Fruit fly (Drosophila melanogaster) whole organism, embryonic: ENCODE results near the gene Caper.
A peak's percentile ranks its signal among the peaks of the same experiment; 100 is the strongest.

Source experiments
- B-H2 ChIP-seq: fragments of 200-800 bp; sonication (Bioruptor generic); optimal IDR thresholded peaks from 2 replicates; lab custom pipeline; 2018; ENCODE audit warnings: missing biosample characterization, mild to moderate bottlenecking, missing genetic modification characterization
- Blimp-1 ChIP-seq: fragments of 200-800 bp; sonication (Bioruptor generic); optimal IDR thresholded peaks from 3 replicates; lab custom pipeline; 2018; ENCODE audit warnings: missing biosample characterization, missing genetic modification characterization, mild to moderate bottlenecking, moderate library complexity, missing genetic modification reagents
- BtbVII ChIP-seq: fragments of 200-800 bp; sonication (Bioruptor generic); optimal IDR thresholded peaks from 3 replicates; lab custom pipeline; 2017; ENCODE audit warnings: missing biosample characterization, mild to moderate bottlenecking, missing genetic modification characterization
- CG10267 ChIP-seq: fragments of 200-800 bp; sonication (Bioruptor generic); optimal IDR thresholded peaks from 2 replicates; lab custom pipeline; 2018; ENCODE audit warnings: missing biosample characterization, mild to moderate bottlenecking, missing genetic modification characterization, moderate library complexity
- CG10543 ChIP-seq: fragments of 200-800 bp; sonication (Bioruptor generic); optimal IDR thresholded peaks from 3 replicates; lab custom pipeline; 2017; ENCODE audit warnings: missing biosample characterization, mild to moderate bottlenecking, missing genetic modification characterization, moderate library complexity
- CG10565 ChIP-seq: fragments of 200-800 bp; sonication (Bioruptor generic); optimal IDR thresholded peaks from 3 replicates; lab custom pipeline; 2016; ENCODE audit warnings: missing biosample characterization, mild to moderate bottlenecking, missing genetic modification characterization
- CG10654 ChIP-seq: fragments of 200-800 bp; sonication (Bioruptor generic); optimal IDR thresholded peaks from 2 replicates; lab custom pipeline; 2016; ENCODE audit warnings: missing biosample characterization, missing genetic modification characterization
- CG11093 ChIP-seq: fragments of 200-800 bp; sonication (Bioruptor generic); IDR thresholded peaks from 3 replicates; pipeline ENCODE4 v1.3.6; 2022; ENCODE audit warnings: missing biosample characterization, missing genetic modification characterization
- CG12104 ChIP-seq: fragments of 200-800 bp; sonication (Bioruptor generic); optimal IDR thresholded peaks from 3 replicates; lab custom pipeline; 2016; ENCODE audit warnings: missing biosample characterization, missing genetic modification characterization
- CG12236 ChIP-seq: fragments of 200-800 bp; sonication (Bioruptor generic); optimal IDR thresholded peaks from 2 replicates; lab custom pipeline; 2016; ENCODE audit warnings: missing biosample characterization, missing genetic modification characterization
- CG12391 ChIP-seq: fragments of 200-800 bp; sonication (Bioruptor generic); optimal IDR thresholded peaks from 3 replicates; lab custom pipeline; 2018; ENCODE audit warnings: missing biosample characterization, mild to moderate bottlenecking, missing genetic modification characterization, moderate library complexity
- CG14014 ChIP-seq: fragments of 200-800 bp; sonication (Bioruptor generic); IDR thresholded peaks from 2 replicates; pipeline ENCODE4 v1.3.6; 2022; ENCODE audit warnings: missing biosample characterization, missing genetic modification characterization
- CG15269 ChIP-seq: fragments of 200-800 bp; sonication (Bioruptor generic); optimal IDR thresholded peaks from 2 replicates; lab custom pipeline; 2018; ENCODE audit warnings: missing biosample characterization, mild to moderate bottlenecking, missing genetic modification characterization, moderate library complexity
- CG17612 ChIP-seq: fragments of 200-800 bp; sonication (Bioruptor generic); IDR thresholded peaks from 2 replicates; pipeline ENCODE4 v1.3.6; 2022; ENCODE audit warnings: missing biosample characterization, missing genetic modification characterization
- CG2129 ChIP-seq: fragments of 200-800 bp; sonication (Bioruptor generic); IDR thresholded peaks from 2 replicates; pipeline ENCODE4 v1.3.6; 2022; ENCODE audit warnings: missing biosample characterization, missing genetic modification characterization; ENCODE audit not compliant: partially characterized antibody
- CG30431 ChIP-seq: fragments of 200-800 bp; sonication (Bioruptor generic); optimal IDR thresholded peaks from 2 replicates; lab custom pipeline; 2017; ENCODE audit warnings: missing biosample characterization, missing genetic modification characterization
- CG31441 ChIP-seq: fragments of 200-800 bp; sonication (Bioruptor generic); IDR thresholded peaks from 2 replicates; pipeline ENCODE4 v1.3.6; 2022; ENCODE audit warnings: missing biosample characterization, missing genetic modification characterization
- CG32532 ChIP-seq: fragments of 200-800 bp; sonication (Bioruptor generic); IDR thresholded peaks from 2 replicates; pipeline ENCODE4 v1.3.6; 2022; ENCODE audit warnings: missing biosample characterization, missing genetic modification characterization
- CG4328 ChIP-seq: fragments of 200-800 bp; sonication (Bioruptor generic); optimal IDR thresholded peaks from 3 replicates; lab custom pipeline; 2017; ENCODE audit warnings: missing biosample characterization, missing genetic modification reagents, missing genetic modification characterization
- CG4424 ChIP-seq: fragments of 200-800 bp; sonication (Bioruptor generic); optimal IDR thresholded peaks from 3 replicates; lab custom pipeline; 2016; ENCODE audit warnings: missing biosample characterization, missing genetic modification characterization
- CG5180 ChIP-seq: fragments of 200-800 bp; sonication (Bioruptor generic); optimal IDR thresholded peaks from 3 replicates; lab custom pipeline; 2017; ENCODE audit warnings: missing biosample characterization, missing genetic modification characterization, mild to moderate bottlenecking, moderate library complexity, missing genetic modification reagents
- CG6765 ChIP-seq: fragments of 200-800 bp; sonication (Bioruptor generic); optimal IDR thresholded peaks from 3 replicates; lab custom pipeline; 2017; ENCODE audit warnings: missing biosample characterization, mild to moderate bottlenecking, missing genetic modification characterization
- CG8924 ChIP-seq: fragments of 200-800 bp; optimal IDR thresholded peaks from 3 replicates; lab custom pipeline; 2019; ENCODE audit warnings: missing biosample characterization, mild to moderate bottlenecking, missing genetic modification characterization, moderate library complexity
- CG9727 ChIP-seq: fragments of 200-800 bp; sonication (Bioruptor generic); optimal IDR thresholded peaks from 3 replicates; lab custom pipeline; 2017; ENCODE audit warnings: missing biosample characterization, mild to moderate bottlenecking, missing genetic modification characterization
- CTCF ChIP-seq: fragments of 200-800 bp; sonication (Bioruptor generic); optimal IDR thresholded peaks from 2 replicates; lab custom pipeline; 2017; ENCODE audit warnings: missing biosample characterization, mild to moderate bottlenecking, missing genetic modification characterization, moderate library complexity
- CrebB ChIP-seq: fragments of 200-800 bp; sonication (Bioruptor generic); optimal IDR thresholded peaks from 3 replicates; lab custom pipeline; 2018; ENCODE audit warnings: missing biosample characterization, mild to moderate bottlenecking, missing genetic modification characterization
- Dad ChIP-seq: fragments of 200-800 bp; sonication (Bioruptor generic); optimal IDR thresholded peaks from 3 replicates; lab custom pipeline; 2016; ENCODE audit warnings: missing biosample characterization, missing genetic modification characterization
- Elba2 ChIP-seq: fragments of 200-800 bp; sonication (Bioruptor generic); optimal IDR thresholded peaks from 3 replicates; lab custom pipeline; 2016; ENCODE audit warnings: missing biosample characterization, missing genetic modification characterization
- GATAe ChIP-seq: fragments of 200-800 bp; sonication (Bioruptor generic); conservative IDR thresholded peaks from 2 replicates; pipeline ENCODE4 v1.3.6; 2022; ENCODE audit warnings: missing biosample characterization, missing genetic modification characterization
- HmgZ ChIP-seq: fragments of 200-800 bp; sonication (Bioruptor generic); optimal IDR thresholded peaks from 2 replicates; lab custom pipeline; 2018; ENCODE audit warnings: missing biosample characterization, mild to moderate bottlenecking, missing genetic modification characterization
- MBD-R2 ChIP-seq: fragments of 200-800 bp; sonication (Bioruptor generic); IDR thresholded peaks from 2 replicates; pipeline ENCODE4 v1.3.6; 2022; ENCODE audit warnings: missing biosample characterization, missing genetic modification characterization
- MTF-1 ChIP-seq: fragments of 200-800 bp; sonication (Bioruptor generic); optimal IDR thresholded peaks from 2 replicates; lab custom pipeline; 2018; ENCODE audit warnings: missing biosample characterization, mild to moderate bottlenecking, missing genetic modification characterization, borderline replicate concordance
- Mes4 ChIP-seq: fragments of 200-800 bp; sonication (Bioruptor generic); optimal IDR thresholded peaks from 2 replicates; lab custom pipeline; 2016; ENCODE audit warnings: missing biosample characterization, missing genetic modification characterization
- Spps ChIP-seq: fragments of 200-800 bp; sonication (Bioruptor generic); optimal IDR thresholded peaks from 2 replicates; lab custom pipeline; 2018; ENCODE audit warnings: missing biosample characterization, mild to moderate bottlenecking, missing genetic modification characterization
- ase ChIP-seq: fragments of 200-800 bp; sonication (Bioruptor generic); IDR thresholded peaks from 3 replicates; pipeline ENCODE4 v1.3.6; 2022; ENCODE audit warnings: missing biosample characterization, missing genetic modification characterization
- chinmo ChIP-seq: fragments of 200-800 bp; sonication (Bioruptor generic); IDR thresholded peaks from 4 replicates; pipeline ENCODE4 v1.3.6; 2022; ENCODE audit warnings: missing biosample characterization, missing genetic modification characterization; ENCODE audit not compliant: partially characterized antibody
- crp ChIP-seq, 2 experiments: fragments of 200-800 bp; sonication (Bioruptor generic); optimal IDR thresholded peaks; 2 replicates in 1 of 2; 3 replicates in 1 of 2; lab custom pipeline; 2017; ENCODE audit warnings: missing biosample characterization in 2 of 2, missing genetic modification characterization in 2 of 2, mild to moderate bottlenecking in 1 of 2, moderate library complexity in 1 of 2
- emc ChIP-seq: fragments of 200-800 bp; sonication (Bioruptor generic); optimal IDR thresholded peaks from 2 replicates; lab custom pipeline; 2016; ENCODE audit warnings: missing biosample characterization, missing genetic modification characterization
- en ChIP-seq: fragments of 200-800 bp; sonication (Bioruptor generic); optimal IDR thresholded peaks from 2 replicates; lab custom pipeline; 2016; ENCODE audit warnings: missing biosample characterization, missing genetic modification characterization
- hth ChIP-seq: fragments of >200 bp; optimal IDR thresholded peaks from 2 replicates; lab custom pipeline; 2017; ENCODE audit warnings: inconsistent platforms
- pho ChIP-seq: fragments of 200-800 bp; sonication (Bioruptor generic); optimal IDR thresholded peaks from 2 replicates; lab custom pipeline; 2016; ENCODE audit warnings: missing biosample characterization, missing genetic modification characterization
- phol ChIP-seq: fragments of 200-800 bp; sonication (Bioruptor generic); optimal IDR thresholded peaks from 3 replicates; lab custom pipeline; 2018; ENCODE audit warnings: missing biosample characterization, mild to moderate bottlenecking, missing genetic modification characterization, moderate library complexity
- run ChIP-seq: fragments of 200-800 bp; sonication (Bioruptor generic); optimal IDR thresholded peaks from 3 replicates; lab custom pipeline; 2018; ENCODE audit warnings: missing biosample characterization, mild to moderate bottlenecking, missing genetic modification characterization
- sens-2 ChIP-seq: fragments of 200-800 bp; sonication (Bioruptor generic); IDR thresholded peaks from 2 replicates; pipeline ENCODE4 v1.3.6; 2022; ENCODE audit warnings: missing biosample characterization, missing genetic modification characterization
- sim ChIP-seq: fragments of 200-800 bp; sonication (Bioruptor generic); IDR thresholded peaks from 2 replicates; pipeline ENCODE4 v1.3.6; 2022; ENCODE audit warnings: missing biosample characterization, missing genetic modification characterization
- tio ChIP-seq: fragments of 200-800 bp; sonication (Bioruptor generic); optimal IDR thresholded peaks from 2 replicates; lab custom pipeline; 2017; ENCODE audit warnings: missing biosample characterization, missing genetic modification characterization, inconsistent platforms
- vvl ChIP-seq: fragments of 200-800 bp; sonication (Bioruptor generic); IDR thresholded peaks from 2 replicates; pipeline ENCODE4 v1.3.6; 2022; ENCODE audit warnings: missing biosample characterization, missing genetic modification characterization
- zf30C ChIP-seq: fragments of 200-800 bp; sonication (Bioruptor generic); optimal IDR thresholded peaks from 3 replicates; lab custom pipeline; 2018; ENCODE audit warnings: missing biosample characterization, mild to moderate bottlenecking, missing genetic modification characterization
- zfh2 ChIP-seq: fragments of 200-800 bp; sonication (Bioruptor generic); optimal IDR thresholded peaks from 2 replicates; lab custom pipeline; 2016; ENCODE audit warnings: missing biosample characterization, missing genetic modification characterization

Gene Caper

dm6 chr2L:7047703-7048102 is 15.2 kb downstream of the Caper start (continued):
- TF ChIP-seq CG10543 (GFP tag; lab: Kevin White, UChicago), result peak; percentile 59
- peak; percentile 1 for TF ChIP-seq HmgZ (tag; lab: Kevin White, UChicago)
- TF ChIP-seq phol (tag; lab: Kevin White, UChicago), result no peak
- peak; percentile 13 for TF ChIP-seq zfh2 (GFP tag; lab: Kevin White, UChicago)
- 0 out of 2 replicates have a peak, but pooled peaks have one; percentile 34 for TF ChIP-seq CG14014

- TF ChIP-seq sim (GFP tag; lab: Robert Waterston, UW), result no peak
- peak; percentile 35 for TF ChIP-seq CG4424 (GFP tag; lab: Kevin White, UChicago)
- TF ChIP-seq BtbVII (GFP tag; lab: Kevin White, UChicago), result peak; percentile 71
- TF ChIP-seq Dad, result no peak
- TF ChIP-seq MBD-R2 (GFP tag; lab: Robert Waterston, UW), result peak; percentile 17; the same call in 1 of the 2 replicates
- TF ChIP-seq MTF-1 (GFP tag; lab: Kevin White, UChicago), result peak; percentile 46
- no peak for TF ChIP-seq CG12104 (GFP tag; lab: Kevin White, UChicago)
- no peak for TF ChIP-seq CG17612 (GFP tag; lab: Robert Waterston, UW)
- TF ChIP-seq CrebB (tag; lab: Kevin White, UChicago), result peak; percentile 62
- TF ChIP-seq CG11093 (GFP tag; lab: Robert Waterston, UW), result no peak
- TF ChIP-seq CTCF, result no peak
- TF ChIP-seq CG30431 (GFP tag; lab: Kevin White, UChicago), result no peak
- TF ChIP-seq Blimp-1 (GFP tag; lab: Kevin White, UChicago), result no peak
- TF ChIP-seq zf30C (GFP tag; lab: Kevin White, UChicago), result no peak
- TF ChIP-seq sens-2 (GFP tag; lab: Robert Waterston, UW), result no peak
- no peak for TF ChIP-seq CG4328 (GFP tag; lab: Kevin White, UChicago)
- no peak for TF ChIP-seq CG10267
- no peak for TF ChIP-seq CG12236 (GFP tag; lab: Kevin White, UChicago)
- no peak for TF ChIP-seq hth (lab: Kevin White, UChicago)
- peak; percentile 34 for TF ChIP-seq CG6765 (GFP tag; lab: Kevin White, UChicago)
- TF ChIP-seq B-H2, result no peak
- no peak for TF ChIP-seq run (tag; lab: Kevin White, UChicago)
- TF ChIP-seq chinmo (GFP tag; lab: Robert Waterston, UW), result peak; percentile 99
- no peak for TF ChIP-seq CG15269 (tag; lab: Kevin White, UChicago)
- no peak for TF ChIP-seq crp (GFP tag; optimal IDR thresholded peaks at IDR 0.05; lab: Kevin White, UChicago)
- peak; percentile 30 for TF ChIP-seq Elba2
- TF ChIP-seq en (GFP tag; lab: Kevin White, UChicago), result no peak
- TF ChIP-seq CG10565 (GFP tag; lab: Kevin White, UChicago), result no peak
- peak; percentile 50; the same call in 1 of the 2 replicates for TF ChIP-seq CG32532 (GFP tag; lab: Robert Waterston, UW)
- no peak for TF ChIP-seq CG5180 (GFP tag; lab: Kevin White, UChicago)
- peak; percentile 21 for TF ChIP-seq CG9727
- TF ChIP-seq CG2129 (GFP tag; lab: Robert Waterston, UW), result no peak
- no peak for TF ChIP-seq tio
- TF ChIP-seq vvl (GFP tag; lab: Robert Waterston, UW), result peak; percentile 51
- TF ChIP-seq Mes4 (GFP tag; lab: Kevin White, UChicago), result peak; percentile 35
- no peak for TF ChIP-seq pho
- no peak for TF ChIP-seq Spps
- TF ChIP-seq emc, result no peak
- TF ChIP-seq CG12391 (tag; lab: Kevin White, UChicago), result no peak
- no peak; the same call in 1 of the 2 replicates for TF ChIP-seq CG31441 (GFP tag; lab: Robert Waterston, UW)
- TF ChIP-seq GATAe (GFP tag; lab: Robert Waterston, UW), result no peak
- no peak for TF ChIP-seq CG10654 (GFP tag; lab: Kevin White, UChicago)
- no peak for TF ChIP-seq ase (GFP tag; lab: Robert Waterston, UW)
- TF ChIP-seq CG8924 (tag; lab: Kevin White, UChicago), result peak; percentile 42
Measured at dm6 chr2L:7049009-7049647, 16.6 kb downstream of the Caper start.
